Fruit fly (Drosophila melanogaster): ENCODE data around the gene Usp32.

Usp32 gene

DNA sequence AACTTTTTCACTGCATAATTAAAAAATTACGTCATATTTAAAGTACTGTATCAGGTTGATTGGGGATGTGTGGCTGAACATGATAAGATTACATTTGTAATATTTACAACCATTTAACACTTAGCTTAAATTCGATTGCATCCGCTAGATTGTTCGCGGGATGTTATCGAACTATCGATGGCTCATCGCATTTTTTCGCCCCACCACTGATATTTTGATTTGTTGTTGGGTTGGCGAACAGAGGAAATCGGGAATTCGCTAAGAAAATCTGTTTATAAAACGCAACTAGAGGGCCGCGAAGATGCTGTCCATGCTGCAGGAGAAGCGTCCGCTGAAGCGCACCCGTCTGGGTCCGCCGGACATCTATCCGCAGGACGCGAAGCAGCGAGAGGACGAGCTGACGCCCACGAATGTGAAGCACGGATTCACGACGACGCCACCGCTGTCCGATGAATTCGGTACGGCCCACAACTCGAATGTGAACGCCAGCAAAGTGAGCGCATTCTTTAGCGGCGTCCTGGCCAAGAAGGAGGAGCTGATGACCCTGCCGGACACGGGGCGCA is 34.5 kb upstream of the Usp32 start, which contains the start of gene kto (continued):
- TF ChIP-seq CG7745 (tag; optimal IDR thresholded peaks at IDR 0.05), result no peak
- TF ChIP-seq trem (tag; optimal IDR thresholded peaks at IDR 0.05), result peak; percentile 34
- TF ChIP-seq CG17385 (GFP tag; optimal IDR thresholded peaks at IDR 0.05), result no peak
- no peak for TF ChIP-seq fd64A (GFP tag; optimal IDR thresholded peaks at IDR 0.05)
- TF ChIP-seq ase (GFP tag; IDR thresholded peaks at IDR 0.05), result no peak
- TF ChIP-seq Camta (GFP tag; optimal IDR thresholded peaks at IDR 0.05), result no peak
- peak; percentile 83 for TF ChIP-seq nerfin-2 (GFP tag; IDR thresholded peaks at IDR 0.05; ENCODE audit: partially characterized antibody)
- no peak for TF ChIP-seq ssp (GFP tag; IDR thresholded peaks at IDR 0.05)
- TF ChIP-seq Meics (GFP tag; optimal IDR thresholded peaks at IDR 0.05), result no peak
- TF ChIP-seq CG34376 (GFP tag; optimal IDR thresholded peaks at IDR 0.05), result peak; percentile 1
- TF ChIP-seq Hr51 (GFP tag; optimal IDR thresholded peaks at IDR 0.05), result no peak
- no peak for TF ChIP-seq Lim3 (GFP tag; IDR thresholded peaks at IDR 0.05)
- no peak for TF ChIP-seq Myb (GFP tag; optimal IDR thresholded peaks at IDR 0.05)
- TF ChIP-seq CG7786 (GFP tag; optimal IDR thresholded peaks at IDR 0.05), result no peak
- TF ChIP-seq CG11085 (GFP tag; IDR thresholded peaks at IDR 0.05), result no peak
- TF ChIP-seq crp (GFP tag; optimal IDR thresholded peaks at IDR 0.05), result peak in 1 of 2 experiments; percentile 1
- TF ChIP-seq CG15514 (GFP tag; optimal IDR thresholded peaks at IDR 0.05), result peak; percentile 40
- no peak for TF ChIP-seq Mes4 (GFP tag; optimal IDR thresholded peaks at IDR 0.05)
- no peak for TF ChIP-seq CG8359 (GFP tag; optimal IDR thresholded peaks at IDR 0.05; ENCODE audit: borderline replicate concordance)
- no peak for TF ChIP-seq pb (GFP tag; optimal IDR thresholded peaks at IDR 0.05)
- peak; percentile 81 for TF ChIP-seq Doc3 (GFP tag; IDR thresholded peaks at IDR 0.05; ENCODE audit: partially characterized antibody)
- no peak for TF ChIP-seq sima (GFP tag; optimal IDR thresholded peaks at IDR 0.05)
- TF ChIP-seq pnt (GFP tag; optimal IDR thresholded peaks at IDR 0.05), result no peak
- TF ChIP-seq shn (GFP tag; optimal IDR thresholded peaks at IDR 0.05), result no peak
- no peak for TF ChIP-seq CG30020 (tag; optimal IDR thresholded peaks at IDR 0.05)
- no peak for TF ChIP-seq tx (GFP tag; optimal IDR thresholded peaks at IDR 0.05)
- no peak for TF ChIP-seq oc (tag; optimal IDR thresholded peaks at IDR 0.05)
- no peak for TF ChIP-seq CG6175 (GFP tag; IDR thresholded peaks at IDR 0.05)
- TF ChIP-seq CG17912 (GFP tag; optimal IDR thresholded peaks at IDR 0.05), result no peak
- peak; percentile 29 for TF ChIP-seq HmgZ (tag; optimal IDR thresholded peaks at IDR 0.05)
- no peak for TF ChIP-seq chif (GFP tag; optimal IDR thresholded peaks at IDR 0.05)
- TF ChIP-seq Sox102F (GFP tag; optimal IDR thresholded peaks at IDR 0.05), result no peak
- TF ChIP-seq jing (GFP tag; optimal IDR thresholded peaks at IDR 0.05), result no peak
- TF ChIP-seq seq (GFP tag; IDR thresholded peaks at IDR 0.05), result no peak
- no peak for TF ChIP-seq CG1529 (GFP tag; optimal IDR thresholded peaks at IDR 0.05)
- no peak for TF ChIP-seq psq (GFP tag; optimal IDR thresholded peaks at IDR 0.05)
- no peak for TF ChIP-seq Doc2 (GFP tag; IDR thresholded peaks at IDR 0.05)
- TF ChIP-seq lola (GFP tag; optimal IDR thresholded peaks at IDR 0.05), result no peak
- TF ChIP-seq CG17359 (tag; optimal IDR thresholded peaks at IDR 0.05), result no peak
- TF ChIP-seq amos (GFP tag; IDR thresholded peaks at IDR 0.05; ENCODE audit: partially characterized antibody), result peak; percentile 87
- no peak for TF ChIP-seq disco-r (GFP tag; optimal IDR thresholded peaks at IDR 0.05)
- TF ChIP-seq CG9817 (tag; optimal IDR thresholded peaks at IDR 0.05), result no peak
- no peak for TF ChIP-seq Rfx (GFP tag; IDR thresholded peaks at IDR 0.05)
- no peak for TF ChIP-seq eve (GFP tag; optimal IDR thresholded peaks at IDR 0.05)
- no peak for TF ChIP-seq gcm (GFP tag; optimal IDR thresholded peaks at IDR 0.05)
- TF ChIP-seq bab2 (GFP tag; optimal IDR thresholded peaks at IDR 0.05), result no peak
- TF ChIP-seq Dad (GFP tag; optimal IDR thresholded peaks at IDR 0.05), result no peak
- TF ChIP-seq hb (GFP tag; IDR thresholded peaks at IDR 0.05; ENCODE audit: partially characterized antibody), result peak; percentile 73; the same call in 2 of the 3 replicates
- TF ChIP-seq gt (GFP tag; IDR thresholded peaks at IDR 0.05), result no peak
- peak; percentile 57 for TF ChIP-seq mirr (GFP tag; optimal IDR thresholded peaks at IDR 0.05)

Data from whole organism, embryonic.